Worm (Caenorhabditis elegans) whole organism, L2 larva: ENCODE measurements around the gene hsp-17.
A peak's percentile ranks its signal among the peaks of the same experiment; 100 is the strongest.

ENCODE experiments used
- F13H6.1 ChIP-seq: sonication (generic microtip); optimal IDR thresholded peaks from 2 replicates; lab custom pipeline; 2016; ENCODE audit warnings: missing genetic modification characterization, missing compliant biosample characterization
- Y55F3AM.14 ChIP-seq: fragments of 200-800 bp; sonication (Bioruptor generic); optimal IDR thresholded peaks from 2 replicates; lab custom pipeline; 2018; ENCODE audit warnings: mild to moderate bottlenecking, missing genetic modification characterization, missing compliant biosample characterization
- ZK546.5 ChIP-seq: sonication (generic microtip); optimal IDR thresholded peaks from 2 replicates; lab custom pipeline; 2017; ENCODE audit warnings: missing biosample characterization, missing genetic modification characterization
- alr-1 ChIP-seq: fragments of 150-350 bp; optimal IDR thresholded peaks from 2 replicates; lab custom pipeline; 2014; ENCODE audit warnings: missing biosample characterization, missing genetic modification characterization
- aly-2 ChIP-seq: fragments of 150-350 bp; optimal IDR thresholded peaks from 2 replicates; lab custom pipeline; 2014; ENCODE audit warnings: missing biosample characterization, missing genetic modification characterization
- ceh-16 ChIP-seq: fragments of 150-350 bp; optimal IDR thresholded peaks from 2 replicates; lab custom pipeline; 2014; ENCODE audit warnings: missing biosample characterization, missing genetic modification characterization
- ceh-82 ChIP-seq: fragments of 150-350 bp; optimal IDR thresholded peaks from 2 replicates; lab custom pipeline; 2014; ENCODE audit warnings: missing biosample characterization, missing genetic modification characterization
- crh-2 ChIP-seq: sonication (generic microtip); optimal IDR thresholded peaks from 2 replicates; lab custom pipeline; 2017; ENCODE audit warnings: missing biosample characterization, missing genetic modification characterization
- dmd-4 ChIP-seq: sonication (generic microtip); optimal IDR thresholded peaks from 2 replicates; lab custom pipeline; 2017; ENCODE audit warnings: missing biosample characterization, missing genetic modification characterization
- egl-27 ChIP-seq: sonication (generic microtip); optimal IDR thresholded peaks from 3 replicates; lab custom pipeline; 2017; ENCODE audit warnings: missing biosample characterization, missing genetic modification reagents, missing genetic modification characterization
- elt-1 ChIP-seq: fragments of 150-350 bp; optimal IDR thresholded peaks from 2 replicates; lab custom pipeline; 2014; ENCODE audit warnings: missing biosample characterization, missing genetic modification characterization
- fos-1 ChIP-seq: fragments of 150-350 bp; optimal IDR thresholded peaks from 2 replicates; lab custom pipeline; 2014; ENCODE audit warnings: missing biosample characterization, missing genetic modification characterization
- gmeb-1 ChIP-seq: fragments of 150-350 bp; optimal IDR thresholded peaks from 2 replicates; lab custom pipeline; 2014; ENCODE audit warnings: missing biosample characterization, missing genetic modification characterization
- lin-11 ChIP-seq: fragments of 150-350 bp; sonication (generic microtip); optimal IDR thresholded peaks from 2 replicates; lab custom pipeline; 2014; ENCODE audit warnings: missing biosample characterization, missing genetic modification characterization, inconsistent platforms, mixed read lengths
- lin-13 ChIP-seq: fragments of 150-350 bp; optimal IDR thresholded peaks from 2 replicates; lab custom pipeline; 2014; ENCODE audit warnings: missing biosample characterization, missing genetic modification reagents, missing genetic modification characterization
- lin-39 ChIP-seq: fragments of 150-350 bp; optimal IDR thresholded peaks from 2 replicates; lab custom pipeline; 2014; ENCODE audit warnings: missing biosample characterization, missing genetic modification reagents, missing genetic modification characterization
- mab-5 ChIP-seq: fragments of 150-350 bp; optimal IDR thresholded peaks from 2 replicates; lab custom pipeline; 2014; ENCODE audit warnings: missing biosample characterization, missing genetic modification characterization
- mbf-1 ChIP-seq: sonication (generic microtip); optimal IDR thresholded peaks from 2 replicates; lab custom pipeline; 2017; ENCODE audit warnings: missing biosample characterization, missing genetic modification characterization
- nhr-10 ChIP-seq: sonication (generic microtip); optimal IDR thresholded peaks from 2 replicates; lab custom pipeline; 2017; ENCODE audit warnings: missing biosample characterization, missing genetic modification characterization
- nhr-129 ChIP-seq: fragments of 150-350 bp; optimal IDR thresholded peaks from 2 replicates; lab custom pipeline; 2014; ENCODE audit warnings: missing biosample characterization, missing genetic modification characterization
- nhr-237 ChIP-seq: fragments of 150-350 bp; optimal IDR thresholded peaks from 2 replicates; lab custom pipeline; 2014; ENCODE audit warnings: missing biosample characterization, missing genetic modification characterization
- nhr-25 ChIP-seq: fragments of 150-350 bp; sonication (generic microtip); optimal IDR thresholded peaks from 3 replicates; lab custom pipeline; 2014; ENCODE audit warnings: missing biosample characterization, missing genetic modification characterization
- nhr-77 ChIP-seq: fragments of 150-350 bp; optimal IDR thresholded peaks from 2 replicates; lab custom pipeline; 2014; ENCODE audit warnings: missing biosample characterization, missing genetic modification characterization
- peb-1 ChIP-seq: fragments of 150-350 bp; optimal IDR thresholded peaks from 2 replicates; lab custom pipeline; 2014; ENCODE audit warnings: missing biosample characterization, missing genetic modification characterization
- sem-4 ChIP-seq: fragments of 150-350 bp; optimal IDR thresholded peaks from 2 replicates; lab custom pipeline; 2014; ENCODE audit warnings: missing biosample characterization, missing genetic modification reagents, missing genetic modification characterization
- skn-1 ChIP-seq: sonication (generic microtip); optimal IDR thresholded peaks from 2 replicates; lab custom pipeline; 2017; ENCODE audit warnings: missing biosample characterization, missing genetic modification characterization
- sma-3 ChIP-seq: sonication (generic microtip); optimal IDR thresholded peaks from 2 replicates; lab custom pipeline; 2016; ENCODE audit warnings: missing genetic modification reagents, missing genetic modification characterization, missing compliant biosample characterization
- sma-9 ChIP-seq, 2 experiments: fragments of 150-350 bp in 1 of 2; sonication (generic microtip) in 1 of 2; optimal IDR thresholded peaks; 2 replicates each; lab custom pipeline; 2014 to 2016; ENCODE audit warnings: missing genetic modification characterization in 2 of 2, mild to moderate bottlenecking in 1 of 2, missing biosample characterization in 1 of 2, missing compliant biosample characterization in 1 of 2, missing genetic modification reagents in 1 of 2, moderate library complexity in 1 of 2
- snpc-4 ChIP-seq: fragments of 150-350 bp; optimal IDR thresholded peaks from 2 replicates; lab custom pipeline; 2014; ENCODE audit warnings: missing biosample characterization, missing genetic modification characterization
- unc-39 ChIP-seq: fragments of 150-350 bp; optimal IDR thresholded peaks from 2 replicates; lab custom pipeline; 2014; ENCODE audit warnings: missing biosample characterization, missing genetic modification characterization
- unc-55 ChIP-seq: fragments of 150-350 bp; sonication (generic microtip); optimal IDR thresholded peaks from 3 replicates; lab custom pipeline; 2014; ENCODE audit warnings: missing biosample characterization, missing genetic modification reagents, missing genetic modification characterization
- zag-1 ChIP-seq: fragments of 150-350 bp; optimal IDR thresholded peaks from 2 replicates; lab custom pipeline; 2014; ENCODE audit warnings: missing biosample characterization, missing genetic modification characterization
- ztf-1 ChIP-seq: fragments of 200-800 bp; sonication (Bioruptor generic); conservative IDR thresholded peaks from 2 replicates; pipeline ENCODE4 v1.3.6; 2022; ENCODE audit warnings: missing genetic modification characterization, missing compliant biosample characterization
- ztf-11 ChIP-seq: sonication (generic microtip); optimal IDR thresholded peaks from 2 replicates; lab custom pipeline; 2017; ENCODE audit warnings: missing biosample characterization, missing genetic modification characterization
- ztf-4 ChIP-seq: fragments of 150-350 bp; optimal IDR thresholded peaks from 2 replicates; lab custom pipeline; 2014; ENCODE audit warnings: missing biosample characterization, missing genetic modification characterization

hsp-17 gene

DNA sequence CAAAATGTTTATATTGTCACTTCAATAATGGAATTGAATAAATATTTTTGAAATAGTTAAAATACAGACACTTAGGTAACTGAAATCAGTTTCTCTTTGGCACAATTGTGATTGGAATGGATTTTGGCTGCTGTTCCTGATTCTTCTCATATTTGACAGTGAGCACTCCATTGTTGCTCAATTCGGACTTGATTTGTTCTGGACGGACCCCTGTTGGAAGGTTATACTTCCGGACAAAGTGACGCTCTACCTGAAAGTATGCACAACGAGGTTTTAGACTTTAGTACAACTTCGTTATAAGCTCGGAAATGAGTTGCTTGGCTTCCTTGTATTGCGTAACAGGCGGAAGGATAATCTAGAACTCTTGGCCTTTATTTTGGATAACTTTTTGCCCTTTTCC is 920 bp downstream of the hsp-17 start:
- no peak for TF ChIP-seq ztf-1 (GFP tag; lab: Robert Waterston, UW)
- TF ChIP-seq unc-55 (GFP tag; lab: Kevin White, UChicago), result no peak
- TF ChIP-seq skn-1 (tag; lab: Kevin White, UChicago), result no peak
- TF ChIP-seq lin-39 (tag; lab: Kevin White, UChicago), result no peak
- no peak for TF ChIP-seq mab-5 (tag; lab: Kevin White, UChicago)
- TF ChIP-seq nhr-77 (tag; lab: Kevin White, UChicago), result no peak

DNA sequence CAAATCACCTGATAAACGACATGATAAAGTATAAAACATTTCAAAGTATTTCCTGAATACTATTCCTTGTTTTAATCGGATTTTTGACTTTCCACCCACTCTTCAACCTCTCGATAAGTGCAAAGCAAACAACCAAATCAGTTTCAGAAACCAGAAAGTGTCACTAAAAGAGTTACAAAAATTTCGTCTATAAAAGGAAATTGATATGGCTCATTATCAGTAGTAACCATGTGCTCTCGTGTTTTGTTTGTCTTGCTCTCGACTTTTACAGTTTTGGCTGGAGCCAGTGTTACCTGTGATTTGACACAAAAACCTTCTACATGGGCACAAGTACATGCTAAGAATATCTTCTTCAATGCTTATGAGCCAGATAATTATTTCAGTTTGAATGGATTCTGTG is 2.0 kb downstream of the hsp-17 start, which contains the start of gene F52E1.14:
Gene F52E1.14, plus strand, starts transcription at position 207 of the 400 bp plus-strand sequence.
- TF ChIP-seq F13H6.1 (peak; percentile 39), lin-13 (GFP tag; lab: Kevin White, UChicago) (no peak), sma-9 (GFP tag; optimal IDR thresholded peaks at IDR 0.05; lab: Kevin White, UChicago) (peak; percentile 51), sma-9 (tag; optimal IDR thresholded peaks at IDR 0.05; lab: Kevin White, UChicago) (no peak), fos-1 (tag; lab: Kevin White, UChicago) (peak; percentile 67), crh-2 (tag; lab: Kevin White, UChicago) (peak; percentile 51)
- TF ChIP-seq, all 48 proteins: peak for 4

DNA sequence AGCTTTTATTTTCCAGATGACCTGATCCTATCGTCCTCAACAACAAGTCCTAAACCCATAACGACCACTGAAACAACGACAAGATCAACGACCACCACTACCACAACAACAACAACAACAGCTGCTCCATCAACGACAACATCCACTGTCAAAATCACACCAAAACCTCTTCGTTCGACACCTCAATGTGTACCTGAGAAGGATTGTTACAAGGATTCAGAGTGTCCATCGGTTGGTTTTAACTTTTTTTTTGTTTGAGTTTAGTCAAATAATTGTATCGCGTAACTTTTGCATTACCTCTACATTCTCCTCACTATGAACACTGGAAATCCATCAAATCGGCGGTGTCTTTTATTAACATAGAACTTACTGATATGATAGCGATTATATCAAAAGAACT is 5.7 kb downstream of the hsp-17 start:
- TF ChIP-seq snpc-4 (tag; lab: Kevin White, UChicago) (no peak), ZK546.5 (no peak), ztf-4 (tag; lab: Kevin White, UChicago) (no peak), mbf-1 (tag; lab: Kevin White, UChicago) (no peak), sem-4 (tag; lab: Kevin White, UChicago) (no peak), nhr-129 (tag; lab: Kevin White, UChicago) (no peak), lin-39 (tag; lab: Kevin White, UChicago) (no peak), egl-27 (tag; lab: Kevin White, UChicago) (no peak)

DNA sequence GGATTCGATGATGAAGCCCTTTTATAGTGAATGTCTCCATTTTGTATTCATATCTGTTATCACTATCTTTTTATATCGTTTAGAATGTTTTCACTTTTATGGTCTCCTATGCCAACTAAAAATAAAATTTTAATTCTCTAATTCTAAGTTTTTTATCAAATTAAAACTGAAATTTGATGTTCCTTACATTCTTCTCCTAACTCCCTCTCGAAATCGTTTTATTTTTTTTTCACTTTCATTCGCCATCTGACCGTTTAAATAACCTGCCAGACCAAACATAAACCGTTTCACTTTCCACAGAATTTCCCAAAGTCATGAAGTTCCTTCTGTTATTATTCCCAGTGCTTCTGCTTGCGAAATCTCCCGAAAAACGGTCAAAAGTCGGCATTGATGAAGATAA is 6.5 kb downstream of the hsp-17 start, which contains the start of gene F52E1.5:
Gene F52E1.5, plus strand, starts transcription at position 301 of the 400 bp plus-strand sequence.
- TF ChIP-seq lin-13 (GFP tag; lab: Kevin White, UChicago) (no peak), nhr-237 (no peak), peb-1 (tag; lab: Kevin White, UChicago) (no peak), skn-1 (tag; lab: Kevin White, UChicago) (no peak), nhr-10 (no peak), ceh-82 (tag; lab: Kevin White, UChicago) (no peak), gmeb-1 (tag; lab: Kevin White, UChicago) (no peak), nhr-25 (no peak)
- TF ChIP-seq, all 48 proteins: peak for 0

DNA sequence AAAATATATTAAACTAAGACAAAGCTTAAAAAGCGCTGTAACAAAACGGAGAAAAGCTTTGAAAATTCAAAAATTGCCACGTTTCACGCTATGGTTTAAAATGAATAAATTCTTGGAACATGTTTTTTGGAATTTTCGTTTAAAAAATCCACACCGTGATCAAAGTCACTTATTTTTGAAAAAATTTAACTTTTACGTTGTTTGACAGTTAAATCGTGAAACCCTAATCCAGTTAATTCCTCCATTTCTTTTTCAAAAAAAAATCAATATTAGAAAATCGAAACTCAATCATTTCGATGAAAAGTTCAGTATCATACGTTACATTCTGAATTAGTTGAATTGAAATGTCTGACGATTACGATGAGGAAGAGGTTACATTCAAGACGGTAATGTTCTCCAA is 9.9 kb downstream of the hsp-17 start, which contains the start of gene F38E1.3:
Gene F38E1.3, plus strand, starts transcription at position 301 of the 400 bp plus-strand sequence.
- no peak for TF ChIP-seq zag-1
- no peak for TF ChIP-seq nhr-237
- no peak for TF ChIP-seq lin-11
- no peak for TF ChIP-seq alr-1
- no peak for TF ChIP-seq aly-2 (tag; lab: Kevin White, UChicago)
- TF ChIP-seq Y55F3AM.14, result no peak
- no peak for TF ChIP-seq lin-13 (GFP tag; lab: Kevin White, UChicago)
- TF ChIP-seq ztf-11 (tag; lab: Kevin White, UChicago), result no peak
- no peak for TF ChIP-seq elt-1 (tag; lab: Kevin White, UChicago)
- TF ChIP-seq sma-3 (GFP tag; lab: Kevin White, UChicago), result no peak
- TF ChIP-seq dmd-4 (tag; lab: Kevin White, UChicago), result no peak
- TF ChIP-seq ztf-1 (GFP tag; lab: Robert Waterston, UW), result no peak
- no peak for TF ChIP-seq lin-39 (tag; lab: Kevin White, UChicago)
- TF ChIP-seq ceh-16, result no peak
- TF ChIP-seq unc-39 (tag; lab: Kevin White, UChicago), result no peak
- TF ChIP-seq, all 48 proteins: peak for 0
